Worm (Caenorhabditis elegans): ENCODE measurements around the gene hal-3.

hal-3 gene

DNA sequence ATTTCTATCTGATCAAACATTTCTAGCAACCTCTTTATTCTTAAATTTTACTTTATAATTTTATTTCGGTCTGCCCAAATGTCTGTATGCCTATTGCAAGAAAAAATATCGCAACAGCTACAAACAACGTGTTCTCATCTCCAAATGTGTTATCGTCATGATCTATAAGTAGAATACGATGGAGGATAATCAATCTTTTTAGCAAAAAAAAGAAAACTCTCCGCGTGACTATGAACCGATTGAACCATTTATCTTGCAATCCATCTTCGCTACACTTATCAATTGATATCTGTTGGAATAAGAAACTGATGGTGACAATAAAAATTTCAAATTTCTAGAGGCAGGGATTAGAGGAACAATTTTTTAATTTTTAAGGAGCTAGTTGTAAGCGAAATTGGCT is 11.0 kb downstream of the hal-3 start:
- TF ChIP-seq ctbp-1 (GFP tag; IDR thresholded peaks at IDR 0.05) (0 out of 2 replicates have a peak, but pooled peaks have one; percentile 30), nhr-237 (tag; optimal IDR thresholded peaks at IDR 0.05) (no peak), lin-1 (GFP tag; IDR thresholded peaks at IDR 0.05) (no peak), ZK546.5 (tag; optimal IDR thresholded peaks at IDR 0.05) (no peak), nhr-28 (tag; optimal IDR thresholded peaks at IDR 0.05) (peak; percentile 61), tag-97 (GFP tag; IDR thresholded peaks at IDR 0.05) (no peak), lin-13 (GFP tag; optimal IDR thresholded peaks at IDR 0.05) (no peak), duxl-1 (tag; optimal IDR thresholded peaks at IDR 0.05; ENCODE audit: poor library complexity) (no peak), mdl-1 (tag; optimal IDR thresholded peaks at IDR 0.05) (peak in 1 of 2 experiments; percentile 59), unc-130 (GFP tag; optimal IDR thresholded peaks at IDR 0.05) (no peak), unc-39 (tag; optimal IDR thresholded peaks at IDR 0.05) (no peak), Y105C5A.15 (GFP tag; IDR thresholded peaks at IDR 0.05) (no peak), nhr-76 (tag; optimal IDR thresholded peaks at IDR 0.05) (no peak), ces-1 (GFP tag; optimal IDR thresholded peaks at IDR 0.05) (no peak), F44E2.7 (GFP tag; IDR thresholded peaks at IDR 0.05) (no peak), nhr-111 (GFP tag; optimal IDR thresholded peaks at IDR 0.05) (no peak), egl-27 (tag; optimal IDR thresholded peaks at IDR 0.05) (no peak), lsy-2 (tag; optimal IDR thresholded peaks at IDR 0.05) (no peak), fos-1 (tag; optimal IDR thresholded peaks at IDR 0.05) (no peak), saeg-2 (GFP tag; IDR thresholded peaks at IDR 0.05) (no peak), ceh-62 (tag; optimal IDR thresholded peaks at IDR 0.05) (no peak), ZK337.2 (GFP tag; IDR thresholded peaks at IDR 0.05) (no peak), gei-8 (GFP tag; optimal IDR thresholded peaks at IDR 0.05) (no peak), pqm-1 (tag; optimal IDR thresholded peaks at IDR 0.05) (no peak), cey-2 (tag; optimal IDR thresholded peaks at IDR 0.05; ENCODE audit: borderline replicate concordance, insufficient read depth) (no peak), nhr-41 (GFP tag; IDR thresholded peaks at IDR 0.05) (no peak), R02D3.7 (tag; optimal IDR thresholded peaks at IDR 0.05) (no peak), dmd-9 (GFP tag; IDR thresholded peaks at IDR 0.05) (no peak), hlh-30 (tag; optimal IDR thresholded peaks at IDR 0.05; ENCODE audit: insufficient read depth) (peak; percentile 45), nhr-25 (tag; optimal IDR thresholded peaks at IDR 0.05; ENCODE audit: borderline replicate concordance, insufficient read depth) (no peak), mxl-3 (GFP tag; optimal IDR thresholded peaks at IDR 0.05) (peak; percentile 44), aly-2 (tag; optimal IDR thresholded peaks at IDR 0.05) (no peak), T26A8.4 (GFP tag; IDR thresholded peaks at IDR 0.05) (no peak), ceh-82 (tag; optimal IDR thresholded peaks at IDR 0.05) (no peak), dmd-8 (GFP tag; IDR thresholded peaks at IDR 0.05) (no peak), T20F7.1 (GFP tag; optimal IDR thresholded peaks at IDR 0.05) (no peak), unc-62 (GFP tag; optimal IDR thresholded peaks at IDR 0.05 in 1 of 2) (peak in 1 of 2 experiments; percentile 8), unc-62 (tag; optimal IDR thresholded peaks at IDR 0.05) (no peak), nhr-11 (tag; optimal IDR thresholded peaks at IDR 0.05) (peak; percentile 42), lin-39 (tag; optimal IDR thresholded peaks at IDR 0.05) (no peak), nhr-48 (tag; optimal IDR thresholded peaks at IDR 0.05) (no peak), arid-1 (GFP tag; conservative IDR thresholded peaks at IDR 0.05) (no peak), mep-1 (tag; optimal IDR thresholded peaks at IDR 0.05) (no peak), zag-1 (tag; optimal IDR thresholded peaks at IDR 0.05) (no peak), spr-1 (tag; optimal IDR thresholded peaks at IDR 0.05) (no peak), spr-3 (GFP tag; optimal IDR thresholded peaks at IDR 0.05) (no peak), daf-16 (GFP tag; optimal IDR thresholded peaks at IDR 0.05) (no peak), daf-16 (tag; optimal IDR thresholded peaks at IDR 0.05) (no peak), aha-1 (tag) (no peak), daf-8 (GFP tag; IDR thresholded peaks at IDR 0.05) (no peak), Y75B8A.6 (GFP tag; IDR thresholded peaks at IDR 0.05) (no peak), nhr-10 (tag; optimal IDR thresholded peaks at IDR 0.05) (no peak), ztf-11 (tag; optimal IDR thresholded peaks at IDR 0.05) (no peak), jun-1 (tag; optimal IDR thresholded peaks at IDR 0.05) (no peak)

All from whole organism, L4 larva.